Fruit fly (Drosophila melanogaster) Kc167 (cell line): Measurements from ENCODE around the gene CG33700.

Experiments
- Myc ChIP-seq: fragments of >200 bp; optimal IDR thresholded peaks from 2 replicates; lab custom pipeline; 2017; ENCODE audit warnings: missing external identifiers
- Sin3A ChIP-seq: fragments of >200 bp; optimal IDR thresholded peaks from 2 replicates; lab custom pipeline; 2018; ENCODE audit warnings: missing external identifiers
- h ChIP-seq: fragments of >200 bp; optimal IDR thresholded peaks from 3 replicates; lab custom pipeline; 2018; ENCODE audit warnings: missing external identifiers
- insv ChIP-seq: fragments of >200 bp; optimal IDR thresholded peaks from 3 replicates; lab custom pipeline; 2018; ENCODE audit warnings: missing external identifiers
- psq ChIP-seq: fragments of >200 bp; optimal IDR thresholded peaks from 2 replicates; lab custom pipeline; 2017; ENCODE audit warnings: missing external identifiers
- ttk ChIP-seq: sonication (Bioruptor generic); optimal IDR thresholded peaks from 2 replicates; lab custom pipeline; 2017; ENCODE audit warnings: missing external identifiers

Gene CG33700

dm6 chr3L:9543899-9544298 is 18.6 kb upstream of the CG33700 start, which contains the start of gene Ir67a:
Ir67a (minus strand) TSS chr3L:9543999.
- TF ChIP-seq psq (lab: Kevin White, UChicago) (no peak), ttk (lab: Kevin White, UChicago) (no peak), Myc (lab: Kevin White, UChicago) (no peak), insv (lab: Kevin White, UChicago) (no peak), Sin3A (no peak), h (lab: Kevin White, UChicago) (no peak)

- TF ChIP-seq h (lab: Kevin White, UChicago) (no peak), ttk (lab: Kevin White, UChicago) (no peak), insv (lab: Kevin White, UChicago) (no peak), Sin3A (no peak), psq (lab: Kevin White, UChicago) (no peak), Myc (lab: Kevin White, UChicago) (no peak)
Measured at dm6 chr3L:9528835-9529234, 3.5 kb upstream of the CG33700 start, which contains the start of gene Or67a. Or67a (plus strand) TSS chr3L:9529067.

dm6 chr3L:9513309-9513708 is 12.0 kb downstream of the CG33700 start, which contains the start of gene CG33702:
CG33702 (minus strand) TSS chr3L:9513409.
- TF ChIP-seq Sin3A: no peak
- no peak for TF ChIP-seq ttk (lab: Kevin White, UChicago)

- TF ChIP-seq Sin3A (no peak), Myc (lab: Kevin White, UChicago) (no peak), psq (lab: Kevin White, UChicago) (no peak), ttk (lab: Kevin White, UChicago) (no peak), h (lab: Kevin White, UChicago) (no peak), insv (lab: Kevin White, UChicago) (no peak)
Measured at dm6 chr3L:9512560-9512959, 12.8 kb downstream of the CG33700 start, which contains the start of gene CG33703. CG33703 (minus strand) TSS chr3L:9512660.

dm6 chr3L:9511287-9512256 is 13.8 kb downstream of the CG33700 start, which contains the start of gene RpS9:
RpS9 (minus strand) TSS chr3L:9511531.
- TF ChIP-seq h (lab: Kevin White, UChicago) (no peak), ttk (lab: Kevin White, UChicago) (no peak), psq (lab: Kevin White, UChicago) (no peak), Myc (lab: Kevin White, UChicago) (no peak), insv (lab: Kevin White, UChicago) (no peak), Sin3A (no peak)

dm6 chr3L:9509037-9509830 is 16.1 kb downstream of the CG33700 start, which contains the start of gene CG3408:
CG3408 (minus strand) TSS chr3L:9509583.
- TF ChIP-seq Myc (lab: Kevin White, UChicago) (no peak), psq (lab: Kevin White, UChicago) (no peak), insv (lab: Kevin White, UChicago) (no peak), Sin3A (no peak), h (lab: Kevin White, UChicago) (no peak), ttk (lab: Kevin White, UChicago) (no peak)

dm6 chr3L:9508653-9509036 is 16.7 kb downstream of the CG33700 start:
- TF ChIP-seq insv (lab: Kevin White, UChicago) (no peak), ttk (lab: Kevin White, UChicago) (no peak), Sin3A (no peak), psq (lab: Kevin White, UChicago) (no peak), Myc (lab: Kevin White, UChicago) (no peak), h (lab: Kevin White, UChicago) (no peak)

- TF ChIP-seq h (lab: Kevin White, UChicago) (no peak), Myc (lab: Kevin White, UChicago) (no peak), psq (lab: Kevin White, UChicago) (no peak), Sin3A (no peak), ttk (lab: Kevin White, UChicago) (no peak), insv (lab: Kevin White, UChicago) (no peak)
Measured at dm6 chr3L:9506421-9506820, 18.9 kb downstream of the CG33700 start.

dm6 chr3L:9505713-9506062 is 19.7 kb downstream of the CG33700 start:
- no peak for TF ChIP-seq insv (lab: Kevin White, UChicago)
- no peak for TF ChIP-seq Sin3A
- no peak for TF ChIP-seq psq (lab: Kevin White, UChicago)
- no peak for TF ChIP-seq Myc (lab: Kevin White, UChicago)
- no peak for TF ChIP-seq h (lab: Kevin White, UChicago)
- TF ChIP-seq ttk (lab: Kevin White, UChicago): no peak

dm6 chr3L:9505007-9505712 is 20.2 kb downstream of the CG33700 start, which contains the start of gene path:
path (minus strand) TSS chr3L:9505328.
- no peak for TF ChIP-seq ttk (lab: Kevin White, UChicago)
- no peak for TF ChIP-seq h (lab: Kevin White, UChicago)
- no peak for TF ChIP-seq Sin3A
- TF ChIP-seq psq (lab: Kevin White, UChicago): no peak
- TF ChIP-seq Myc (lab: Kevin White, UChicago): no peak
- TF ChIP-seq insv (lab: Kevin White, UChicago): no peak
